Fruit fly (Drosophila melanogaster) Kc167 (cell line): ENCODE results near the gene comm3.

Experiments
- Myc ChIP-seq: fragments of >200 bp; optimal IDR thresholded peaks from 2 replicates; lab custom pipeline; 2017; ENCODE audit warnings: missing external identifiers
- Sin3A ChIP-seq: fragments of >200 bp; optimal IDR thresholded peaks from 2 replicates; lab custom pipeline; 2018; ENCODE audit warnings: missing external identifiers
- h ChIP-seq: fragments of >200 bp; optimal IDR thresholded peaks from 3 replicates; lab custom pipeline; 2018; ENCODE audit warnings: missing external identifiers
- insv ChIP-seq: fragments of >200 bp; optimal IDR thresholded peaks from 3 replicates; lab custom pipeline; 2018; ENCODE audit warnings: missing external identifiers
- psq ChIP-seq: fragments of >200 bp; optimal IDR thresholded peaks from 2 replicates; lab custom pipeline; 2017; ENCODE audit warnings: missing external identifiers
- ttk ChIP-seq: sonication (Bioruptor generic); optimal IDR thresholded peaks from 2 replicates; lab custom pipeline; 2017; ENCODE audit warnings: missing external identifiers

dm6 chr3L:15612728-15613127 lies 34.8 kb downstream of the comm3 start, which contains the start of gene CG13449:
- no peak for TF ChIP-seq h (lab: Kevin White, UChicago)
- no peak for TF ChIP-seq psq (lab: Kevin White, UChicago)
- no peak for TF ChIP-seq ttk (lab: Kevin White, UChicago)
- TF ChIP-seq Sin3A (lab: Kevin White, UChicago), result no peak
- no peak for TF ChIP-seq Myc (lab: Kevin White, UChicago)
- TF ChIP-seq insv (lab: Kevin White, UChicago), result no peak
